Fruit fly (Drosophila melanogaster) whole organism, embryonic: Measurements from ENCODE around the gene ftz.

Experiments used
- Atf-2 ChIP-seq: fragments of 200-800 bp; sonication (Bioruptor generic); optimal IDR thresholded peaks from 2 replicates; lab custom pipeline; 2016; ENCODE audit warnings: missing biosample characterization, missing genetic modification characterization
- Atf6 ChIP-seq: fragments of 200-800 bp; sonication (Bioruptor generic); IDR thresholded peaks from 2 replicates; pipeline ENCODE4 v1.3.6; 2022; ENCODE audit warnings: missing biosample characterization, missing genetic modification characterization
- C15 ChIP-seq: fragments of 200-800 bp; sonication (Bioruptor generic); IDR thresholded peaks from 3 replicates; pipeline ENCODE4 v1.3.6; 2022; ENCODE audit warnings: missing biosample characterization, missing genetic modification characterization
- CG10209 ChIP-seq: fragments of 200-800 bp; sonication (Bioruptor generic); optimal IDR thresholded peaks from 3 replicates; lab custom pipeline; 2017; ENCODE audit warnings: missing biosample characterization, mild to moderate bottlenecking, missing genetic modification characterization, missing genetic modification reagents
- CG10274 ChIP-seq: fragments of 200-800 bp; sonication (Bioruptor generic); optimal IDR thresholded peaks from 3 replicates; lab custom pipeline; 2017; ENCODE audit warnings: missing biosample characterization, mild to moderate bottlenecking, missing genetic modification characterization
- CG12155 ChIP-seq: fragments of 200-800 bp; sonication (Bioruptor generic); optimal IDR thresholded peaks from 3 replicates; lab custom pipeline; 2016; ENCODE audit warnings: missing biosample characterization, missing genetic modification characterization
- CG14667 ChIP-seq: fragments of 200-800 bp; sonication (Bioruptor generic); IDR thresholded peaks from 2 replicates; pipeline ENCODE4 v1.3.6; 2022; ENCODE audit warnings: missing biosample characterization, missing genetic modification characterization
- CG15479 ChIP-seq: fragments of 200-800 bp; sonication (Bioruptor generic); optimal IDR thresholded peaks from 3 replicates; lab custom pipeline; 2019; ENCODE audit warnings: missing biosample characterization, mild to moderate bottlenecking, missing genetic modification characterization, moderate library complexity
- CG17385 ChIP-seq: fragments of 200-800 bp; sonication (Bioruptor generic); optimal IDR thresholded peaks from 3 replicates; lab custom pipeline; 2018; ENCODE audit warnings: missing biosample characterization, mild to moderate bottlenecking, missing genetic modification characterization
- CG17829 ChIP-seq: fragments of 200-800 bp; optimal IDR thresholded peaks from 2 replicates; lab custom pipeline; 2019; ENCODE audit warnings: missing biosample characterization, mild to moderate bottlenecking, missing genetic modification characterization, moderate library complexity
- CG18599 ChIP-seq: fragments of 200-800 bp; sonication (Bioruptor generic); optimal IDR thresholded peaks from 3 replicates; lab custom pipeline; 2017; ENCODE audit warnings: missing biosample characterization, missing genetic modification characterization, mild to moderate bottlenecking, moderate library complexity, missing genetic modification reagents
- CG2116 ChIP-seq: fragments of 200-800 bp; sonication (Bioruptor generic); optimal IDR thresholded peaks from 3 replicates; lab custom pipeline; 2018; ENCODE audit warnings: missing biosample characterization, mild to moderate bottlenecking, missing genetic modification characterization
- CG2199 ChIP-seq: fragments of 200-800 bp; sonication (Bioruptor generic); IDR thresholded peaks from 3 replicates; pipeline ENCODE4 v1.3.6; 2022; ENCODE audit warnings: missing biosample characterization, missing genetic modification characterization
- CG2875 ChIP-seq: fragments of 200-800 bp; sonication (Bioruptor generic); optimal IDR thresholded peaks from 2 replicates; lab custom pipeline; 2017; ENCODE audit warnings: missing biosample characterization, mild to moderate bottlenecking, missing genetic modification characterization, missing genetic modification reagents
- CG3163 ChIP-seq: fragments of 200-800 bp; sonication (Bioruptor generic); optimal IDR thresholded peaks from 3 replicates; lab custom pipeline; 2016; ENCODE audit warnings: missing biosample characterization, missing genetic modification characterization
- CG32767 ChIP-seq: fragments of 200-800 bp; sonication (Bioruptor generic); IDR thresholded peaks from 2 replicates; pipeline ENCODE4 v1.3.6; 2022; ENCODE audit warnings: missing biosample characterization, missing genetic modification characterization
- CG42726 ChIP-seq: fragments of 200-800 bp; sonication (Bioruptor generic); IDR thresholded peaks from 2 replicates; pipeline ENCODE4 v1.3.6; 2022; ENCODE audit warnings: missing biosample characterization, missing genetic modification characterization; ENCODE audit not compliant: partially characterized antibody
- CG4424 ChIP-seq: fragments of 200-800 bp; sonication (Bioruptor generic); optimal IDR thresholded peaks from 3 replicates; lab custom pipeline; 2016; ENCODE audit warnings: missing biosample characterization, missing genetic modification characterization
- CG7928 ChIP-seq: fragments of 200-800 bp; sonication (Bioruptor generic); optimal IDR thresholded peaks from 2 replicates; lab custom pipeline; 2017; ENCODE audit warnings: missing biosample characterization, mild to moderate bottlenecking, missing genetic modification characterization
- CG8281 ChIP-seq: fragments of 200-800 bp; sonication (Bioruptor generic); optimal IDR thresholded peaks from 2 replicates; lab custom pipeline; 2018; ENCODE audit warnings: missing biosample characterization, mild to moderate bottlenecking, missing genetic modification characterization, moderate library complexity
- CG9215 ChIP-seq: fragments of 200-800 bp; sonication (Bioruptor generic); IDR thresholded peaks from 2 replicates; pipeline ENCODE4 v1.3.6; 2022; ENCODE audit warnings: missing biosample characterization, missing genetic modification characterization
- CkIIα-i1 ChIP-seq: fragments of 200-800 bp; sonication (Bioruptor generic); IDR thresholded peaks from 2 replicates; pipeline ENCODE4 v1.3.6; 2022; ENCODE audit warnings: missing biosample characterization, missing genetic modification characterization
- D ChIP-seq, 2 experiments: fragments of 200-800 bp in 1 of 2; fragments of >200 bp in 1 of 2; sonication (Bioruptor generic) in 1 of 2; optimal IDR thresholded peaks; 2 replicates in 1 of 2; 3 replicates in 1 of 2; lab custom pipeline; 2017; ENCODE audit warnings: mild to moderate bottlenecking in 1 of 2, missing biosample characterization in 1 of 2, missing genetic modification characterization in 1 of 2, missing genetic modification reagents in 1 of 2
- Dbx ChIP-seq: fragments of 200-800 bp; sonication (Bioruptor generic); IDR thresholded peaks from 3 replicates; pipeline ENCODE4 v1.3.6; 2022; ENCODE audit warnings: missing biosample characterization, missing genetic modification characterization
- Hsf ChIP-seq: fragments of 200-800 bp; sonication (Bioruptor generic); optimal IDR thresholded peaks from 3 replicates; lab custom pipeline; 2016; ENCODE audit warnings: missing biosample characterization, missing genetic modification characterization
- Jarid2 ChIP-seq: fragments of 200-800 bp; sonication (Bioruptor generic); optimal IDR thresholded peaks from 3 replicates; lab custom pipeline; 2017; ENCODE audit warnings: mild to moderate bottlenecking, missing biosample characterization, missing genetic modification reagents, missing genetic modification characterization
- Opbp ChIP-seq: fragments of 200-800 bp; sonication (Bioruptor generic); IDR thresholded peaks from 3 replicates; pipeline ENCODE4 v1.3.6; 2022; ENCODE audit warnings: missing biosample characterization, missing genetic modification characterization; ENCODE audit not compliant: partially characterized antibody
- Optix ChIP-seq: fragments of 200-800 bp; sonication (Bioruptor generic); IDR thresholded peaks from 3 replicates; pipeline ENCODE4 v1.3.6; 2022; ENCODE audit warnings: missing biosample characterization, missing genetic modification characterization
- Spps ChIP-seq: fragments of 200-800 bp; sonication (Bioruptor generic); optimal IDR thresholded peaks from 2 replicates; lab custom pipeline; 2018; ENCODE audit warnings: missing biosample characterization, mild to moderate bottlenecking, missing genetic modification characterization
- bab2 ChIP-seq: fragments of 200-800 bp; sonication (Bioruptor generic); optimal IDR thresholded peaks from 2 replicates; lab custom pipeline; 2016; ENCODE audit warnings: missing biosample characterization, missing genetic modification characterization
- cad ChIP-seq: fragments of >200 bp; optimal IDR thresholded peaks from 2 replicates; lab custom pipeline; 2017; ENCODE audit warnings: missing biosample characterization, missing genetic modification characterization
- chif ChIP-seq, 2 experiments: fragments of 200-800 bp; sonication (Bioruptor generic); optimal IDR thresholded peaks; 3 replicates each; lab custom pipeline; 2016; ENCODE audit warnings: missing biosample characterization in 2 of 2, missing genetic modification characterization in 2 of 2
- croc ChIP-seq: fragments of 200-800 bp; sonication (Bioruptor generic); conservative IDR thresholded peaks from 3 replicates; pipeline ENCODE4 v1.3.6; 2022; ENCODE audit warnings: missing biosample characterization, missing genetic modification characterization
- cwo ChIP-seq: fragments of 200-800 bp; sonication (Bioruptor generic); optimal IDR thresholded peaks from 3 replicates; lab custom pipeline; 2017; ENCODE audit warnings: missing biosample characterization, missing genetic modification characterization, mild to moderate bottlenecking, moderate library complexity, missing genetic modification reagents
- eve ChIP-seq, 2 experiments: fragments of >200 bp; optimal IDR thresholded peaks; 2 replicates each; lab custom pipeline; 2017; ENCODE audit warnings: missing biosample characterization in 2 of 2, missing genetic modification characterization in 2 of 2
- fru ChIP-seq: fragments of >200 bp; optimal IDR thresholded peaks from 2 replicates; lab custom pipeline; 2017
- gcm2 ChIP-seq: fragments of 200-800 bp; sonication (Bioruptor generic); optimal IDR thresholded peaks from 2 replicates; lab custom pipeline; 2016; ENCODE audit warnings: missing biosample characterization, missing genetic modification characterization
- gfzf ChIP-seq: fragments of 200-800 bp; sonication (Bioruptor generic); optimal IDR thresholded peaks from 2 replicates; lab custom pipeline; 2016; ENCODE audit warnings: missing biosample characterization, mild to moderate bottlenecking, missing genetic modification characterization, moderate library complexity
- ham ChIP-seq: fragments of 200-800 bp; sonication (Bioruptor generic); IDR thresholded peaks from 2 replicates; pipeline ENCODE4 v1.3.6; 2022; ENCODE audit warnings: missing biosample characterization, missing genetic modification characterization
- kay ChIP-seq: fragments of 200-800 bp; sonication (Bioruptor generic); optimal IDR thresholded peaks from 2 replicates; lab custom pipeline; 2016; ENCODE audit warnings: missing biosample characterization, missing genetic modification characterization
- nerfin-1 ChIP-seq: fragments of 200-800 bp; sonication (Bioruptor generic); optimal IDR thresholded peaks from 3 replicates; lab custom pipeline; 2019; ENCODE audit warnings: missing biosample characterization, mild to moderate bottlenecking, missing genetic modification characterization, moderate library complexity
- pros ChIP-seq: fragments of 200-800 bp; sonication (Bioruptor generic); optimal IDR thresholded peaks from 3 replicates; lab custom pipeline; 2019; ENCODE audit warnings: missing biosample characterization, mild to moderate bottlenecking, missing genetic modification characterization, moderate library complexity
- rib ChIP-seq: fragments of 200-800 bp; sonication (Bioruptor generic); IDR thresholded peaks from 2 replicates; pipeline ENCODE4 v1.3.6; 2022; ENCODE audit warnings: missing biosample characterization, missing genetic modification characterization
- tll ChIP-seq, 2 experiments: fragments of 200-800 bp in 1 of 2; fragments of >200 bp in 1 of 2; sonication (Bioruptor generic) in 1 of 2; optimal IDR thresholded peaks; 2 replicates each; lab custom pipeline; 2017 to 2019; ENCODE audit warnings: missing biosample characterization in 2 of 2, missing genetic modification characterization in 2 of 2, mild to moderate bottlenecking in 1 of 2, moderate library complexity in 1 of 2
- tup ChIP-seq: fragments of 200-800 bp; sonication (Bioruptor generic); optimal IDR thresholded peaks from 2 replicates; lab custom pipeline; 2016; ENCODE audit warnings: missing biosample characterization, mild to moderate bottlenecking, missing genetic modification characterization, moderate library complexity
- wek ChIP-seq: fragments of 200-800 bp; sonication (Bioruptor generic); optimal IDR thresholded peaks from 3 replicates; lab custom pipeline; 2018; ENCODE audit warnings: missing biosample characterization, mild to moderate bottlenecking, missing genetic modification characterization, moderate library complexity
- zen ChIP-seq: fragments of 200-800 bp; sonication (Bioruptor generic); optimal IDR thresholded peaks from 3 replicates; lab custom pipeline; 2018; ENCODE audit warnings: missing biosample characterization, mild to moderate bottlenecking, missing genetic modification characterization, moderate library complexity
- zf30C ChIP-seq: fragments of 200-800 bp; sonication (Bioruptor generic); optimal IDR thresholded peaks from 3 replicates; lab custom pipeline; 2018; ENCODE audit warnings: missing biosample characterization, mild to moderate bottlenecking, missing genetic modification characterization

Gene ftz

dm6 chr3R:6862577-6862976, 1.5 kb upstream of the ftz start:
- TF ChIP-seq gcm2 (GFP tag; lab: Kevin White, UChicago) = no peak
- no peak for TF ChIP-seq CG32767 (GFP tag; lab: Robert Waterston, UW)
- peak in 1 of 2 experiments; percentile 7 for TF ChIP-seq tll (GFP tag; optimal IDR thresholded peaks at IDR 0.05; lab: Kevin White, UChicago)
- no peak for TF ChIP-seq Atf6 (GFP tag; lab: Robert Waterston, UW)
- no peak for TF ChIP-seq CG18599 (GFP tag; lab: Kevin White, UChicago)
- TF ChIP-seq C15 = no peak
- TF ChIP-seq nerfin-1 (tag; lab: Kevin White, UChicago) = peak; percentile 65
- TF ChIP-seq CG42726 (GFP tag; lab: Robert Waterston, UW) = no peak
- TF ChIP-seq CG2199 (GFP tag; lab: Robert Waterston, UW) = no peak
- TF ChIP-seq tup = no peak
- peak; percentile 12 for TF ChIP-seq wek (GFP tag; lab: Kevin White, UChicago)
- no peak for TF ChIP-seq Dbx (GFP tag; lab: Robert Waterston, UW)
- TF ChIP-seq kay (GFP tag; lab: Kevin White, UChicago) = no peak
- TF ChIP-seq pros (GFP tag; lab: Kevin White, UChicago) = peak; percentile 75
- no peak for TF ChIP-seq fru (lab: Kevin White, UChicago)
- TF ChIP-seq CG12155 (GFP tag; lab: Kevin White, UChicago) = no peak

- TF ChIP-seq CG8281 (tag; lab: Kevin White, UChicago) = no peak
- peak in 1 of 2 experiments; percentile 100 for TF ChIP-seq tll (GFP tag; optimal IDR thresholded peaks at IDR 0.05; lab: Kevin White, UChicago)
- peak; percentile 74 for TF ChIP-seq zen (tag; lab: Kevin White, UChicago)
- TF ChIP-seq CG10209 (GFP tag; lab: Kevin White, UChicago) = no peak
- peak; percentile 81 for TF ChIP-seq cad (GFP tag; lab: Kevin White, UChicago)
- TF ChIP-seq Optix = no peak
- peak; percentile 54 for TF ChIP-seq D (optimal IDR thresholded peaks at IDR 0.05; lab: Kevin White, UChicago)
- TF ChIP-seq D (GFP tag; optimal IDR thresholded peaks at IDR 0.05; lab: Kevin White, UChicago) = no peak
- TF ChIP-seq croc = no peak
- TF ChIP-seq CG15479 (GFP tag; lab: Kevin White, UChicago) = peak; percentile 83
- TF ChIP-seq eve (GFP tag; optimal IDR thresholded peaks at IDR 0.05; lab: Kevin White, UChicago) = no peak
These were observed 4.1 kb downstream of the ftz start for dm6 chr3R:6868212-6868611.

DNA sequence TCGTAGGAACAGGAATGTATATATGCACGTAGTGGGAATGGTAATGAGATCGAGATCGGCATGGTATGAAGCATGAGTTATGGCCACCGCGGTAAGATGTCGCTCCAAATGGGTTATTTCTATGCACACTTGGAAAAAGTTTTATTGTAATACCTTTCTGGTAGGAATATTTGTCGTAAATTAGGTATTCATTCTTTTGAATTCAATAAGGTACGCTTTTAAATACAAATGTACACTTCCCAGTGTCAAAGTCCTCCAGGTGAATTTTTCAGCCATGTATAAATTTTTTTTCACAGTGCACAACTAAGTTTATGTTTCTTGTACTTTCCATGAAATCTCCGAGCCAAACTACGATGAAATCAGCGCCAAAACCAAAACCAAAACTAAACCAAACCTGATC, 5.2 kb downstream of the ftz start:
- TF ChIP-seq CkIIα-i1 (GFP tag; lab: Robert Waterston, UW) = no peak
- peak; percentile 12 for TF ChIP-seq bab2 (GFP tag; lab: Kevin White, UChicago)
- TF ChIP-seq CG2116 = no peak
- TF ChIP-seq CG4424 (GFP tag; lab: Kevin White, UChicago) = peak; percentile 43
- no peak for TF ChIP-seq ham (GFP tag; lab: Robert Waterston, UW)
- no peak for TF ChIP-seq Spps (tag; lab: Kevin White, UChicago)
- TF ChIP-seq Hsf = peak; percentile 21
- no peak for TF ChIP-seq CG17385 (GFP tag; lab: Kevin White, UChicago)
- peak; percentile 8; the same call in 1 of the 2 replicates for TF ChIP-seq CG14667 (GFP tag; lab: Robert Waterston, UW)
- TF ChIP-seq CG10274 (GFP tag; lab: Kevin White, UChicago) = no peak
- peak in 1 of 2 experiments; percentile 26 for TF ChIP-seq chif (GFP tag; optimal IDR thresholded peaks at IDR 0.05; lab: Kevin White, UChicago)
- TF ChIP-seq C15 = no peak
- TF ChIP-seq CG9215 (GFP tag; lab: Robert Waterston, UW) = no peak
- TF ChIP-seq zf30C = no peak
- TF ChIP-seq CG17829 (tag; lab: Kevin White, UChicago) = no peak
- TF ChIP-seq cwo = no peak
- TF ChIP-seq CG2875 (GFP tag; lab: Kevin White, UChicago) = no peak
- no peak for TF ChIP-seq Opbp (GFP tag; lab: Robert Waterston, UW)
- no peak for TF ChIP-seq CG7928 (GFP tag; lab: Kevin White, UChicago)
- no peak for TF ChIP-seq Jarid2
- no peak for TF ChIP-seq rib (GFP tag; lab: Robert Waterston, UW)
- no peak for TF ChIP-seq Optix
- no peak for TF ChIP-seq gfzf (GFP tag; lab: Kevin White, UChicago)
- peak; percentile 11 for TF ChIP-seq CG10209 (GFP tag; lab: Kevin White, UChicago)
- no peak for TF ChIP-seq CG3163 (GFP tag; lab: Kevin White, UChicago)
- TF ChIP-seq Atf-2 (GFP tag; lab: Kevin White, UChicago) = no peak
